Worm (Caenorhabditis elegans): ENCODE measurements around the gene twk-6.

DNA sequence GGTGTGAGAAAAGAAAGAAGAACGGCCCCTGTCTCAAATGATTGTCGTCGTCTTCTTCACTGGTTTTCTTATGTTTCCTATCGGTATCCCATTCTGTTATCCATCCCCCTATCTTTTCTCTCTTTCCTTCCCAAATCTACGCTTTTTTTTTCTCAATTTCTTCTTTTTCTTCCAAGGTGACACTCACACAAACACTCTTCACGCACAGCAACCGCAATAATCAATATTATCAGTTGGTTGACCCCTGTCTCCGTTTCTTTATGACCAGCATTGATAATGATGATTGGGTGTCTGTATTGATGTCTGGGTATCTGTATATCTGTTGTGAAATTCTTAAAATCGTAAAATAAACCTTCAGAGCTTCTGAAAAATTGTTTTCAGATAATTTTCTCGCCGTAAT, 1.9 kb upstream of the twk-6 start:
- no peak for TF ChIP-seq elt-3 (tag; optimal IDR thresholded peaks at IDR 0.05)
- no peak for TF ChIP-seq mep-1 (tag; optimal IDR thresholded peaks at IDR 0.05)
- no peak for TF ChIP-seq nhr-28 (tag; optimal IDR thresholded peaks at IDR 0.05)
- TF ChIP-seq ztf-11 (tag; optimal IDR thresholded peaks at IDR 0.05) = no peak
- no peak for TF ChIP-seq nhr-2 (tag; optimal IDR thresholded peaks at IDR 0.05)
- no peak for TF ChIP-seq zip-8 (tag; optimal IDR thresholded peaks at IDR 0.05)
- no peak for TF ChIP-seq ceh-83 (GFP tag; optimal IDR thresholded peaks at IDR 0.05)
- TF ChIP-seq ces-1 (GFP tag; optimal IDR thresholded peaks at IDR 0.05) = no peak
- TF ChIP-seq lin-13 (tag; optimal IDR thresholded peaks at IDR 0.05) = no peak
- TF ChIP-seq elt-1 (tag; optimal IDR thresholded peaks at IDR 0.05; ENCODE audit: borderline replicate concordance, insufficient read depth) = no peak
- TF ChIP-seq mab-5 (tag; optimal IDR thresholded peaks at IDR 0.05) = no peak
- no peak for TF ChIP-seq snpc-4 (tag; optimal IDR thresholded peaks at IDR 0.05)
- TF ChIP-seq nhr-76 (tag; optimal IDR thresholded peaks at IDR 0.05) = no peak
- no peak for TF ChIP-seq sem-2 (GFP tag; optimal IDR thresholded peaks at IDR 0.05)
